Worm (Caenorhabditis elegans): ENCODE data around the gene col-117.

Gene col-117

ce11 chrIV:8794895-8795665 lies 28.9 kb downstream of the col-117 start (continued):
- peak; percentile 100 for TF ChIP-seq set-16 (GFP tag; IDR thresholded peaks at IDR 0.05)
- no peak for TF ChIP-seq Y75B8A.6 (GFP tag; IDR thresholded peaks at IDR 0.05)
- TF ChIP-seq nhr-25 (tag; optimal IDR thresholded peaks at IDR 0.05; ENCODE audit: borderline replicate concordance, insufficient read depth), result peak; percentile 85
- peak; percentile 57 for TF ChIP-seq mes-2 (tag; optimal IDR thresholded peaks at IDR 0.05; ENCODE audit: poor library complexity, severe bottlenecking)
- TF ChIP-seq tra-1 (GFP tag; IDR thresholded peaks at IDR 0.05), result peak; percentile 93
- peak; percentile 53 for TF ChIP-seq spr-1 (tag; optimal IDR thresholded peaks at IDR 0.05)
- no peak for TF ChIP-seq dmd-8 (GFP tag; IDR thresholded peaks at IDR 0.05)
- TF ChIP-seq zip-11 (GFP tag; IDR thresholded peaks at IDR 0.05), result no peak
- no peak for TF ChIP-seq nhr-111 (GFP tag; optimal IDR thresholded peaks at IDR 0.05)
- TF ChIP-seq spr-3 (GFP tag; optimal IDR thresholded peaks at IDR 0.05), result peak; percentile 68
- TF ChIP-seq ceh-28 (tag; optimal IDR thresholded peaks at IDR 0.05), result peak; percentile 30
- no peak for TF ChIP-seq zag-1 (tag; optimal IDR thresholded peaks at IDR 0.05)
- no peak for TF ChIP-seq R02D3.7 (tag; optimal IDR thresholded peaks at IDR 0.05)
- TF ChIP-seq F26F4.8 (GFP tag; conservative IDR thresholded peaks at IDR 0.05), result no peak
- no peak for TF ChIP-seq ceh-82 (tag; optimal IDR thresholded peaks at IDR 0.05)
- TF ChIP-seq nhr-48 (tag; optimal IDR thresholded peaks at IDR 0.05), result peak; percentile 83
- peak; percentile 68 for TF ChIP-seq pqm-1 (tag; optimal IDR thresholded peaks at IDR 0.05)
- TF ChIP-seq ces-1 (GFP tag; optimal IDR thresholded peaks at IDR 0.05), result peak; percentile 1
- TF ChIP-seq lir-3 (tag; optimal IDR thresholded peaks at IDR 0.05), result no peak
- TF ChIP-seq lin-13 (GFP tag; optimal IDR thresholded peaks at IDR 0.05), result peak; percentile 81
- no peak for TF ChIP-seq unc-130 (GFP tag; optimal IDR thresholded peaks at IDR 0.05)
- peak; percentile 68 for TF ChIP-seq ceh-20 (GFP tag; IDR thresholded peaks at IDR 0.05)
- TF ChIP-seq ztf-7 (tag; optimal IDR thresholded peaks at IDR 0.05), result no peak
- TF ChIP-seq snpc-4 (tag; optimal IDR thresholded peaks at IDR 0.05), result no peak
- TF ChIP-seq attf-4 (tag; optimal IDR thresholded peaks at IDR 0.05), result no peak
- no peak for TF ChIP-seq tag-97 (GFP tag; IDR thresholded peaks at IDR 0.05)
- peak; percentile 86; the same call in 1 of the 2 replicates for TF ChIP-seq nhr-41 (GFP tag; IDR thresholded peaks at IDR 0.05)
- TF ChIP-seq unc-39 (tag; optimal IDR thresholded peaks at IDR 0.05), result no peak
- peak; percentile 99 for TF ChIP-seq aha-1 (tag)
- no peak for TF ChIP-seq ztf-11 (tag; optimal IDR thresholded peaks at IDR 0.05)
- peak; percentile 96 for TF ChIP-seq hlh-30 (tag; optimal IDR thresholded peaks at IDR 0.05; ENCODE audit: insufficient read depth)
- TF ChIP-seq madf-9 (GFP tag; conservative IDR thresholded peaks at IDR 0.05), result 0 out of 2 replicates have a peak, but pooled peaks have one; percentile 3
- peak; percentile 3 for TF ChIP-seq ama-1 (optimal IDR thresholded peaks at IDR 0.05)
- TF ChIP-seq daf-12 (tag; optimal IDR thresholded peaks at IDR 0.05), result no peak
- TF ChIP-seq ZK546.5 (tag; optimal IDR thresholded peaks at IDR 0.05), result no peak
- TF ChIP-seq T26A8.4 (GFP tag; IDR thresholded peaks at IDR 0.05), result peak; percentile 68; the same call in 1 of the 2 replicates
- TF ChIP-seq nhr-42 (GFP tag; IDR thresholded peaks at IDR 0.05), result peak; percentile 35; the same call in 1 of the 2 replicates
- 0 out of 2 replicates have a peak, but pooled peaks have one; percentile 18 for TF ChIP-seq arid-1 (GFP tag; conservative IDR thresholded peaks at IDR 0.05)
- peak; percentile 73 to 97 for TF ChIP-seq mdl-1 (tag; optimal IDR thresholded peaks at IDR 0.05)
- TF ChIP-seq cey-2 (tag; optimal IDR thresholded peaks at IDR 0.05; ENCODE audit: borderline replicate concordance, insufficient read depth), result peak; percentile 93
- TF ChIP-seq egl-43 (GFP tag; IDR thresholded peaks at IDR 0.05), result peak; percentile 82
- TF ChIP-seq ZK337.2 (GFP tag; IDR thresholded peaks at IDR 0.05), result no peak
- no peak for TF ChIP-seq fos-1 (tag; optimal IDR thresholded peaks at IDR 0.05)
- peak; percentile 93 for TF ChIP-seq mxl-3 (GFP tag; optimal IDR thresholded peaks at IDR 0.05)
- TF ChIP-seq zfp-2 (tag; optimal IDR thresholded peaks at IDR 0.05), result no peak
- peak; percentile 84 for TF ChIP-seq nhr-11 (tag; optimal IDR thresholded peaks at IDR 0.05)
- peak; percentile 70 to 78 for TF ChIP-seq lsy-2 (tag; optimal IDR thresholded peaks at IDR 0.05)
- peak; percentile 15 for TF ChIP-seq ceh-32 (tag; optimal IDR thresholded peaks at IDR 0.05; ENCODE audit: poor library complexity)
- TF ChIP-seq skn-1 (tag; optimal IDR thresholded peaks at IDR 0.05), result no peak
- TF ChIP-seq gei-8 (GFP tag; optimal IDR thresholded peaks at IDR 0.05), result peak; percentile 68
